Worm (Caenorhabditis elegans): ENCODE data around the gene obr-1.
"Not testable (repeated sequence)": the region's sequence is repeated elsewhere in the genome, so short reads cannot be mapped to it uniquely, and the experiment has no call there.

DNA sequence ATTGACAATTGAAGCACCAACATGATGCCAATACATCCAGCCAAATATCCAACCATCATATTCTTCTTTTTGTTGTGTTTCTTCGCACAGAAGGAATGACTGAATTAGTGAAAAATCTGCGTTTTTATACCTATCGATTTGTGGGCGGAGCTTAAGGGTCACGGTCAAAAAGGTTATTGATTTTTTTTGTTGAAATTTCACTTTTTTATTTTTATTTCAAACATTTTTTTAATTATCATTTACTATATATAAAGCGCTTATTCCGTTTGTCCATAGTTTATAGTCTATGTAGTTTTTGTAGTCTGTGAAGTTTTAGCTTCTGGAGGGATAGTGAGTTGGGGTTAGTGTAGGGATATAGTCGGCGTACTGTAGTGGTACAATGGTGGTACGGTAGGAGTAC is 46.7 kb downstream of the obr-1 start, which contains the start of gene Y47D3A.13:
- TF ChIP-seq ztf-11 (tag; optimal IDR thresholded peaks at IDR 0.05); efl-3 (GFP tag; optimal IDR thresholded peaks at IDR 0.05); unc-98 (GFP tag; IDR thresholded peaks at IDR 0.05); fos-1 (tag; optimal IDR thresholded peaks at IDR 0.05); aha-1 (tag; optimal IDR thresholded peaks at IDR 0.05); lin-15B (tag; optimal IDR thresholded peaks at IDR 0.05); hlh-17 (GFP tag; optimal IDR thresholded peaks at IDR 0.05; ENCODE audit: borderline replicate concordance); egl-27 (tag; optimal IDR thresholded peaks at IDR 0.05); ztf-4 (tag; optimal IDR thresholded peaks at IDR 0.05); nhr-90 (tag; optimal IDR thresholded peaks at IDR 0.05; ENCODE audit: poor library complexity); ama-1 (optimal IDR thresholded peaks at IDR 0.05); hpl-2 (GFP tag; optimal IDR thresholded peaks at IDR 0.05); unc-86 (tag; optimal IDR thresholded peaks at IDR 0.05): not testable (repeated sequence)
